ENCODE assay signal across 2 fruit fly cellular contexts in genomic region chr3L:19280283-19280682, dm6.
TF ChIP-seq lines count a peak whose summit lies in the region.

No protein-coding gene starts in this region.

- no peak for TF ChIP-seq CTCF in whole organism, embryonic (GFP tag; optimal IDR thresholded peaks at IDR 0.05; lab: Kevin White, UChicago)

TF ChIP-seq in whole organism, embryonic, 481 proteins besides CTCF, POLR2A, EP300 and RAD21:
- TF ChIP-seq CG1792 (GFP tag; optimal IDR thresholded peaks at IDR 0.05; lab: Kevin White, UChicago) (no peak), CG32532 (GFP tag; IDR thresholded peaks at IDR 0.05; lab: Robert Waterston, UW) (0 out of 2 replicates have a peak, but pooled peaks have one; percentile 23), ab (GFP tag; optimal IDR thresholded peaks at IDR 0.05; lab: Kevin White, UChicago) (no peak), luna (GFP tag; optimal IDR thresholded peaks at IDR 0.05; lab: Kevin White, UChicago) (no peak), CG3726 (GFP tag; IDR thresholded peaks at IDR 0.05; lab: Robert Waterston, UW) (peak; percentile 49; the same call in 1 of the 3 replicates), Hr39 (optimal IDR thresholded peaks at IDR 0.05; lab: Kevin White, UChicago) (peak; percentile 57)
TF ChIP-seq in whole organism, embryonic: peak in this region for 3.

TF ChIP-seq in whole organism, wandering third instar larva, 38 proteins besides CTCF, POLR2A, EP300 and RAD21:
- TF ChIP-seq Dfd (GFP tag; optimal IDR thresholded peaks at IDR 0.05; lab: Kevin White, UChicago) = peak; percentile 98
- TF ChIP-seq Vsx2 (GFP tag; optimal IDR thresholded peaks at IDR 0.05; lab: Kevin White, UChicago; ENCODE audit: partially characterized antibody) = no peak

Comparison
In these comparisons a context has a peak if more than half of its experiments do, and no peak if none do; other contexts are left out.
1. Of the 10 proteins assayed by ChIP-seq in both whole organism, embryonic and whole organism, wandering third instar larva: peak only in whole organism, embryonic: none; only in whole organism, wandering third instar larva: Dfd; in both: none; in neither: 9.